Fruit fly (Drosophila melanogaster): ENCODE data around the gene CG13679.

The CG13679 gene

DNA sequence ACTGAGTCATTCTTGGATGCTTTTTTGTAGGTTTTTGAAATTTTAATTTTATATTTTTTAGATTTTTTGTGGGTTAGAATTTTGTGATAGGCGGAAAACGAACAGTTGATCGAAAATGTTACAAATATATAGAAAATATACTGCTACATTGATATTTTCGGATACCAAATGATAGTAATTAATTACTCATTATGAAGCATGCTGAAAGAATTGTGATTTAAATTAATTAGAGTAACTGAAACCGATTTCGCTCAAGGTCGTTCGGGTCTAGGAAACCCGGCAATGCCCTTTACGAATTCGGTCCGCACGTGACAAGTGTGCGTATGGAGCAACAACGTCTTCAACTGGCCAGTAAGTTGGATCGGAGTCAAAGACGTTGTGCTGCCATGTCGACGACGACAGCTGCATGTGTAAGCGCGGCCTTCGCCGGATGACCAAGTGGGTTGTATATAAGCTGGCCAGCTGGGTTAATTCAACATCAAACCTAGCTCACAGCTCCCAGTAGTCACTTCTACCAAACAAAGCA is at the start of gene CG13679, which contains the start of gene CG7366:
Gene CG13679 (plus strand): TSS at position 476 of the 526 bp plus-strand sequence.
Gene CG7366 (minus strand): TSS at position 101 of the 526 bp plus-strand sequence.
- no peak for TF ChIP-seq Sin3A (optimal IDR thresholded peaks at IDR 0.05)
- no peak for TF ChIP-seq h (optimal IDR thresholded peaks at IDR 0.05)
- TF ChIP-seq ttk (optimal IDR thresholded peaks at IDR 0.05) = no peak
- no peak for TF ChIP-seq insv (optimal IDR thresholded peaks at IDR 0.05)
- TF ChIP-seq psq (optimal IDR thresholded peaks at IDR 0.05) = no peak
- no peak for TF ChIP-seq Myc (optimal IDR thresholded peaks at IDR 0.05)

DNA sequence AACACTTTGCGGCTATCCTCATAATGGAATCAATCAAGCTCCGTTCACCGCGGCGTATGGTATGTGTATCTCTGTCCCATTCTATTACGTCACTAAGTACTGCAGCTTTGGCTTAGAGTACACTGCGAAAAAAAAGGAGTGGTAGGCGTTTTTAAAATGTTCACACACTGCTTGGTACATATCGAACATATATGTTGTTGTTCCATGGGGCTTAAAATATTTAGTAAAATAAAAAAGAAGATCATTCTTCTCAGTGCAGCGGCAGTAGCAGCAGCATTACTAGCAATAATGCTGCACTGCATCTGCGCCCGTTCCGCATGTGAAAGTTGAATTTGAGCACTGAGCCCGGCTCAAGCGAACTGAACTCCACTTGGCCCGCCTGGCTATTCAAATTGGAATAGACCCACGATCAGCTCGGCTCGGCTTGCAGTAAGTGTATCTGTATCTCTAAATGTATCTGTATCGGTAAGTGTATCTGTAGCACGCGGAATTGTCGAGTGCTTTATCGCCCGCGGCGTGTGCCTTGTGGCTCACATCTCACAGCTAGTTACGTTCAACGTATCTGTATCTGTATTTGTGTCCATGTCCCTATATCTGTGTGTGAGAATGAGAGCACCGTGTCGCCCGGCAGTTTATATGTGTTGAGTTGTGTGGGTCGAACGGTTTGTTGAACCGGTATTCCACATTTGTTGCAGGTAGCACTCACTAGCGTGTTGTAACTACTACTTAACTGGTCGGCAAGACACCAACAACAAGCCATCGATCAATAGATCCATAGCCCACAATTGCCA is 49.2 kb upstream of the CG13679 start:
- TF ChIP-seq Myc (optimal IDR thresholded peaks at IDR 0.05) (no peak), h (optimal IDR thresholded peaks at IDR 0.05) (no peak), Sin3A (optimal IDR thresholded peaks at IDR 0.05) (no peak), ttk (optimal IDR thresholded peaks at IDR 0.05) (no peak), insv (optimal IDR thresholded peaks at IDR 0.05) (no peak), psq (optimal IDR thresholded peaks at IDR 0.05) (no peak)

DNA sequence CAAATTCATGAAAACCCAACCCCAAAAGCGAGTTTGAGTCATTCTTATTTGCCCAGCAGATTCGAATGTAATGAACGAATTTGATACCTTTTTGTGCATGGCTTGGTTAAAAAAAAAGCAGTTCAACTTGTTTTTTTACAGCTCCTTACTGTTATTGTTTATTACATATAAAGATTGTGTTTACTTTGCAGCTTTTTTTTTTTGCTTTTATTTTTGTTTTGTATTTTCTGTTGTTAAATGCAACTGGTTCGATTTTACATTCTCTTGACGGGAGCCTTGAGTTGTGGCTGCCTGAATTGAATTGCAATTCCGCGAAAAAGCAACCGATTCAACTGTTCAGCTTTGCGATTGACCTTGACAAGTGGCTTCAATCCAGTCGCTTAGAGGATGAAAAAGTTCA is 48.0 kb upstream of the CG13679 start:
- TF ChIP-seq insv (optimal IDR thresholded peaks at IDR 0.05) (no peak), h (optimal IDR thresholded peaks at IDR 0.05) (no peak), psq (optimal IDR thresholded peaks at IDR 0.05) (no peak), Sin3A (optimal IDR thresholded peaks at IDR 0.05) (no peak), ttk (optimal IDR thresholded peaks at IDR 0.05) (no peak), Myc (optimal IDR thresholded peaks at IDR 0.05) (no peak)

dm6 chr3L:8155324-8155723 is 47.3 kb upstream of the CG13679 start:
- TF ChIP-seq psq (optimal IDR thresholded peaks at IDR 0.05) (no peak), h (optimal IDR thresholded peaks at IDR 0.05) (no peak), Myc (optimal IDR thresholded peaks at IDR 0.05) (no peak)

DNA sequence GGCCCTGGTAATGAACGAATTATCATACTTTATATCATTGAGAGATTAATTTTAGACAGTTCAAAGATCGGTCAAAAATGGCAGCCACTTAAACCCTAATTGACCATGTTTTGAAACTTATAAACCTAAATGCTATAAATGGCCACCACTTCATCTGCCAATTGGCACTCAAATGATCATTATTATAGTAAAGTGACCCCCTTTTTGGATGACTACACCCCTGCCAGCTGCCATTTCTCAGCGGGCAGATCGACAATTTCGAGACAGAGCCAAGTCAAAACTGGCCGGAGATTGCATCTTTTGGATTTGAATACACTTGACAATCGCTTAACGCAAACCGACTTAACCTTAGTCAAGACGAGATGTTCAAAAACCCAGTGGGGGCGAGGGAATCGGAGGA is 46.4 kb upstream of the CG13679 start:
- TF ChIP-seq Sin3A (optimal IDR thresholded peaks at IDR 0.05) (no peak), psq (optimal IDR thresholded peaks at IDR 0.05) (no peak), h (optimal IDR thresholded peaks at IDR 0.05) (no peak), insv (optimal IDR thresholded peaks at IDR 0.05) (no peak), Myc (optimal IDR thresholded peaks at IDR 0.05) (no peak), ttk (optimal IDR thresholded peaks at IDR 0.05) (no peak)

dm6 chr3L:8157079-8157478 is 45.5 kb upstream of the CG13679 start:
- TF ChIP-seq Myc (optimal IDR thresholded peaks at IDR 0.05) = no peak
- TF ChIP-seq h (optimal IDR thresholded peaks at IDR 0.05) = no peak
- no peak for TF ChIP-seq insv (optimal IDR thresholded peaks at IDR 0.05)
- no peak for TF ChIP-seq ttk (optimal IDR thresholded peaks at IDR 0.05)
- TF ChIP-seq psq (optimal IDR thresholded peaks at IDR 0.05) = no peak
- TF ChIP-seq Sin3A (optimal IDR thresholded peaks at IDR 0.05) = no peak

dm6 chr3L:8158715-8159380 is 43.7 kb upstream of the CG13679 start, which contains the start of gene CG42445:
TSS of gene CG42445 (minus strand) at chr3L:8158900.
- TF ChIP-seq Myc (optimal IDR thresholded peaks at IDR 0.05) (no peak), psq (optimal IDR thresholded peaks at IDR 0.05) (no peak), insv (optimal IDR thresholded peaks at IDR 0.05) (no peak), Sin3A (optimal IDR thresholded peaks at IDR 0.05) (no peak), h (optimal IDR thresholded peaks at IDR 0.05) (no peak), ttk (optimal IDR thresholded peaks at IDR 0.05) (no peak)

DNA sequence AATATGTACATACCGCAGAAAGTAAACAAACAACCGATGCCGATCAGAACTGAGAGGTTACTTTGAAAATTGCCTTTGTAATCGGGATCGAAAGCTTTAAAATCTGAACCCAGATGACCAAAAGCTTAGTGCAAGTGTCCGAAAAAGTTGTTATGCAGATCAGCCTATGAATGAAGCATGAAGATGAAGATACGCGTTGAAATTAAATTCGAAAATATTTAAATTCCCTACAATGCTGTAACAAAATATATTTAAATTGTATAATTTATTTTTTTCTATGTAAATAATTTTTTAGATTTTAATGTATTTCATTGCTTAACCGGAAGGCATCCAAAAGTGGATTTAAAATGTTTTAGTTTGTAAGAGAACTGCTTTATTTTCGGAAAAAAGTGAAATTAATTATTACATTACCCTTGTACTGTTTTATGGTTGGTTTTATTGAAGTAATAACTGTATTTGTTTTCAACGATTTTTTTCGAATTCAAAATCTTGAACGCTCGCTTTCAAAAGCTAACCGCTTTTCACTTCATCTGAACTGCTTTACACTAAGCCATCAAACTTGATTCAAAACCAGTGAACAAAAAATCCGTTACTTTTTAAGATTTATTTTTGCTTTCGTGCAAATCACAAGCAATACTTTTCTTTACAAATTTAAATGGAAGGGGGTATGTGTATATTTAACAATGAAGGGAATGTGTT is 42.7 kb upstream of the CG13679 start, which contains the start of gene CG43886:
Gene CG43886 (minus strand): TSS at position 51 of the 699 bp plus-strand sequence.
- TF ChIP-seq insv (optimal IDR thresholded peaks at IDR 0.05) (no peak), psq (optimal IDR thresholded peaks at IDR 0.05) (no peak), ttk (optimal IDR thresholded peaks at IDR 0.05) (no peak), Myc (optimal IDR thresholded peaks at IDR 0.05) (no peak), h (optimal IDR thresholded peaks at IDR 0.05) (no peak)

DNA sequence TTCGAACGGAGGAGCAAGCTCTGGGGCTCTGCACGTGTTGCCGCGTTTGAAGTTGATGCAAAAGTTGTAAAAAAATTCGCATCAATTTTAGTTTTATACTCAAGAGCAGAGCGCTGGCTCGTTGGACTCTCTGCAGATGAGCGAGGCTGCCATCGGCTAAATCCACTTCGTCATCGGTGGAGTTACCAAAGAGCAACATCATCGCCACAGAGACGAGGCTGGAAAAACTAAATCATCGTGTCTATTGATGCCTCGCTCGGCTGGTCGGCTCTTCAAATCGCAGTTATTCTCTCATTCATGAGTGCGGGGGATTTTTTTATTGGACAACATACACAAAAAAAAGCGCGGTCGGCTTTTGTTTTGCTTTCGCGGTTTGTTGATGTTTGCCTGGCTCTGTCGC is 37.2 kb upstream of the CG13679 start, which contains the start of gene CG13675:
Gene CG13675 (minus strand): TSS at position 83 of the 400 bp plus-strand sequence.
- no peak for TF ChIP-seq Sin3A (optimal IDR thresholded peaks at IDR 0.05)
- TF ChIP-seq h (optimal IDR thresholded peaks at IDR 0.05) = no peak
- no peak for TF ChIP-seq ttk (optimal IDR thresholded peaks at IDR 0.05)
- TF ChIP-seq insv (optimal IDR thresholded peaks at IDR 0.05) = no peak
- TF ChIP-seq psq (optimal IDR thresholded peaks at IDR 0.05) = no peak
- TF ChIP-seq Myc (optimal IDR thresholded peaks at IDR 0.05) = no peak

DNA sequence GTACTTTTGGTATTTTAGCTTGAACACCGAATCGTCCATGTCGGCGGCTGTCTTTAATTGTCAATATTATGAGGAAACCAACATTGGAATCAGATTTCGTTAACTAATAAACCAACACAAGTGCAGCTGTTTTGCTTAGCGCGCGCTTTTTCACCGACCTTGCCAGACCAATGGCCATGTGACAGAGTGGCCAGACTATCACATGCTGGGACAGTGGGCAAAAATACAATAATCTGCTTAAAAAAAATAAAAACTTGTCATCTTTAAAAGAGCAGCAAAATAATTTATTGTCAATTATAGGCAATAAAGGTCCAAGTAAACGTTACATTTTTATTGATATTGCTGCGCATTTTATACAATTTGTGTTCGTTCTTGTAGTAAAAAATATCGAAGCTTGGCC is 26.8 kb upstream of the CG13679 start, which contains the start of gene RecQ4:
Gene RecQ4 (minus strand): TSS at position 161 of the 400 bp plus-strand sequence.
- TF ChIP-seq Myc (optimal IDR thresholded peaks at IDR 0.05) (no peak), insv (optimal IDR thresholded peaks at IDR 0.05) (no peak), h (optimal IDR thresholded peaks at IDR 0.05) (no peak), ttk (optimal IDR thresholded peaks at IDR 0.05) (no peak), Sin3A (optimal IDR thresholded peaks at IDR 0.05) (no peak), psq (optimal IDR thresholded peaks at IDR 0.05) (no peak)

dm6 chr3L:8177795-8178564 is 24.6 kb upstream of the CG13679 start, which contains the start of gene Nmt:
TSS of gene Nmt (minus strand) at chr3L:8178429.
- TF ChIP-seq Myc (optimal IDR thresholded peaks at IDR 0.05) = no peak
- no peak for TF ChIP-seq insv (optimal IDR thresholded peaks at IDR 0.05)
- TF ChIP-seq Sin3A (optimal IDR thresholded peaks at IDR 0.05) = no peak
- no peak for TF ChIP-seq ttk (optimal IDR thresholded peaks at IDR 0.05)
- TF ChIP-seq h (optimal IDR thresholded peaks at IDR 0.05) = no peak
- TF ChIP-seq psq (optimal IDR thresholded peaks at IDR 0.05) = no peak

Measured in Kc167 (cell line).